Fruit fly (Drosophila melanogaster): ENCODE results near the gene Cnot4.

dm6 chr2L:10437317-10437716, 40.8 kb downstream of the Cnot4 start, which contains the start of gene STUB1:
- no peak for TF ChIP-seq CG33017 (tag; optimal IDR thresholded peaks at IDR 0.05)
- no peak for TF ChIP-seq Hr96 (GFP tag; optimal IDR thresholded peaks at IDR 0.05)

All from whole organism, adult.